Worm (Caenorhabditis elegans) whole organism, L1 larva: ENCODE results near the gene cor-1.
A peak's percentile ranks its signal among the peaks of the same experiment; 100 is the strongest.

Source experiments
- C04F5.9 ChIP-seq: sonication (generic microtip); optimal IDR thresholded peaks from 2 replicates; lab custom pipeline; 2016; ENCODE audit warnings: missing genetic modification characterization, missing compliant biosample characterization
- C34B4.2 ChIP-seq: sonication (generic microtip); optimal IDR thresholded peaks from 2 replicates; lab custom pipeline; 2017; ENCODE audit warnings: mild to moderate bottlenecking, missing genetic modification characterization, missing compliant biosample characterization
- F16B12.6 ChIP-seq: fragments of 150-350 bp; optimal IDR thresholded peaks from 2 replicates; lab custom pipeline; 2014; ENCODE audit warnings: missing biosample characterization, missing genetic modification characterization
- Y116A8C.19 ChIP-seq: sonication (generic microtip); optimal IDR thresholded peaks from 2 replicates; lab custom pipeline; 2016; ENCODE audit warnings: missing compliant biosample characterization, missing genetic modification characterization, borderline replicate concordance
- aha-1 ChIP-seq: fragments of 150-350 bp; optimal IDR thresholded peaks from 2 replicates; lab custom pipeline; 2014; ENCODE audit warnings: missing biosample characterization, missing genetic modification characterization
- aly-2 ChIP-seq: fragments of 150-350 bp; optimal IDR thresholded peaks from 2 replicates; lab custom pipeline; 2014; ENCODE audit warnings: missing biosample characterization, missing genetic modification characterization
- blmp-1 ChIP-seq: fragments of 150-350 bp; optimal IDR thresholded peaks from 2 replicates; lab custom pipeline; 2014; ENCODE audit warnings: missing biosample characterization, missing genetic modification characterization
- ceh-63 ChIP-seq: fragments of 200-800 bp; sonication (Bioruptor generic); optimal IDR thresholded peaks from 2 replicates; lab custom pipeline; 2018; ENCODE audit warnings: mild to moderate bottlenecking, missing genetic modification characterization, missing compliant biosample characterization
- ceh-8 ChIP-seq: fragments of 200-800 bp; sonication (Bioruptor generic); optimal IDR thresholded peaks from 2 replicates; lab custom pipeline; 2018; ENCODE audit warnings: mild to moderate bottlenecking, missing genetic modification characterization, moderate library complexity, missing compliant biosample characterization
- ceh-82 ChIP-seq, 3 experiments: fragments of 150-350 bp in 1 of 3; sonication (generic microtip) in 2 of 3; optimal IDR thresholded peaks; 2 replicates each; lab custom pipeline; 2014 to 2017; ENCODE audit warnings: missing biosample characterization in 3 of 3, missing genetic modification characterization in 3 of 3
- ceh-88 ChIP-seq: fragments of 200-800 bp; sonication (Bioruptor generic); IDR thresholded peaks from 2 replicates; pipeline ENCODE4 v1.3.6; 2022; ENCODE audit warnings: missing genetic modification characterization, missing compliant biosample characterization
- ces-1 ChIP-seq: fragments of 150-350 bp; optimal IDR thresholded peaks from 2 replicates; lab custom pipeline; 2014; ENCODE audit warnings: missing biosample characterization, missing genetic modification reagents, missing genetic modification characterization
- efl-1 ChIP-seq, 4 experiments: fragments of 150-350 bp; optimal IDR thresholded peaks in 3 of 4; peaks in 1 of 4; 1 replicate in 1 of 4; 2 replicates in 3 of 4; lab custom pipeline; 2014; ENCODE audit warnings: missing biosample characterization in 2 of 4, missing genetic modification characterization in 2 of 4, missing genetic modification reagents in 2 of 4
- egl-13 ChIP-seq: sonication (generic microtip); optimal IDR thresholded peaks from 2 replicates; lab custom pipeline; 2016; ENCODE audit warnings: missing genotype, missing genetic modification reagents, missing genetic modification characterization, missing compliant biosample characterization
- egl-27 ChIP-seq, 2 experiments: fragments of 150-350 bp in 1 of 2; sonication (generic microtip); optimal IDR thresholded peaks; 3 replicates each; lab custom pipeline; 2017 to 2018; ENCODE audit warnings: missing biosample characterization in 2 of 2, missing genetic modification characterization in 2 of 2, missing genetic modification reagents in 2 of 2
- elt-2 ChIP-seq: sonication (generic microtip); optimal IDR thresholded peaks from 2 replicates; lab custom pipeline; 2016; ENCODE audit warnings: missing genetic modification characterization, mild to moderate bottlenecking, inconsistent platforms, missing compliant biosample characterization, missing genetic modification reagents
- elt-3 ChIP-seq, 6 experiments: fragments of 150-350 bp in 1 of 6; sonication (generic microtip); optimal IDR thresholded peaks; 2 replicates each; lab custom pipeline; 2017 to 2018; ENCODE audit warnings: missing biosample characterization in 6 of 6, missing genetic modification characterization in 6 of 6, inconsistent platforms in 1 of 6
- ets-5 ChIP-seq: fragments of 200-800 bp; sonication (Bioruptor generic); IDR thresholded peaks from 2 replicates; pipeline ENCODE4 v1.3.6; 2022; ENCODE audit warnings: missing genetic modification characterization, missing compliant biosample characterization
- fkh-10 ChIP-seq: sonication (generic microtip); optimal IDR thresholded peaks from 2 replicates; lab custom pipeline; 2017; ENCODE audit warnings: missing biosample characterization, missing genetic modification reagents, missing genetic modification characterization
- grh-1 ChIP-seq: fragments of 200-800 bp; sonication (Bioruptor generic); IDR thresholded peaks from 2 replicates; pipeline ENCODE4 v1.3.6; 2022; ENCODE audit warnings: missing genetic modification reagents, missing genetic modification characterization, missing compliant biosample characterization
- hlh-17 ChIP-seq: fragments of 200-800 bp; sonication (Bioruptor generic); optimal IDR thresholded peaks from 2 replicates; lab custom pipeline; 2018; ENCODE audit warnings: missing genetic modification characterization, mild to moderate bottlenecking, missing compliant biosample characterization, moderate library complexity, borderline replicate concordance
- hpl-2 ChIP-seq: fragments of 150-350 bp; optimal IDR thresholded peaks from 2 replicates; lab custom pipeline; 2014; ENCODE audit warnings: missing biosample characterization, missing genetic modification reagents, missing genetic modification characterization
- irx-1 ChIP-seq: sonication (generic microtip); optimal IDR thresholded peaks from 2 replicates; lab custom pipeline; 2016; ENCODE audit warnings: missing genetic modification characterization, missing compliant biosample characterization
- jun-1 ChIP-seq: fragments of 150-350 bp; optimal IDR thresholded peaks from 2 replicates; lab custom pipeline; 2014; ENCODE audit warnings: missing biosample characterization, missing genetic modification reagents, missing genetic modification characterization
- lin-14 ChIP-seq: fragments of 200-800 bp; sonication (Bioruptor generic); optimal IDR thresholded peaks from 2 replicates; lab custom pipeline; 2018; ENCODE audit warnings: mild to moderate bottlenecking, missing genetic modification characterization, moderate library complexity, missing compliant biosample characterization
- lin-15B ChIP-seq: fragments of 150-350 bp; sonication (generic microtip); optimal IDR thresholded peaks from 3 replicates; lab custom pipeline; 2014; ENCODE audit warnings: missing biosample characterization, missing genetic modification characterization
- lin-39 ChIP-seq: fragments of 150-350 bp; optimal IDR thresholded peaks from 2 replicates; lab custom pipeline; 2014; ENCODE audit warnings: missing biosample characterization, missing genetic modification reagents, missing genetic modification characterization
- lsy-2 ChIP-seq, 2 experiments: fragments of 150-350 bp; optimal IDR thresholded peaks; 2 replicates each; lab custom pipeline; 2014; ENCODE audit warnings: missing biosample characterization in 2 of 2, missing genetic modification characterization in 2 of 2
- mab-9 ChIP-seq: fragments of 200-800 bp; sonication (Bioruptor generic); IDR thresholded peaks from 2 replicates; pipeline ENCODE4 v1.3.6; 2022; ENCODE audit warnings: missing genetic modification reagents, missing genetic modification characterization, missing compliant biosample characterization
- mep-1 ChIP-seq: fragments of 150-350 bp; optimal IDR thresholded peaks from 2 replicates; lab custom pipeline; 2014; ENCODE audit warnings: missing biosample characterization, missing genetic modification characterization
- nhr-11 ChIP-seq: fragments of 150-350 bp; optimal IDR thresholded peaks from 2 replicates; lab custom pipeline; 2014; ENCODE audit warnings: missing biosample characterization, missing genetic modification characterization
- nhr-12 ChIP-seq: sonication (generic microtip); optimal IDR thresholded peaks from 2 replicates; lab custom pipeline; 2017; ENCODE audit warnings: missing biosample characterization, missing genetic modification characterization
- nhr-19 ChIP-seq: fragments of 200-800 bp; sonication (Bioruptor generic); conservative IDR thresholded peaks from 2 replicates; pipeline ENCODE4 v1.3.6; 2022; ENCODE audit warnings: missing genetic modification characterization, missing compliant biosample characterization
- nhr-20 ChIP-seq: sonication (generic microtip); optimal IDR thresholded peaks from 2 replicates; lab custom pipeline; 2016; ENCODE audit warnings: mild to moderate bottlenecking, missing genetic modification characterization, missing compliant biosample characterization
- nhr-237 ChIP-seq: fragments of 150-350 bp; optimal IDR thresholded peaks from 2 replicates; lab custom pipeline; 2014; ENCODE audit warnings: missing biosample characterization, missing genetic modification characterization
- nhr-71 ChIP-seq: sonication (generic microtip); optimal IDR thresholded peaks from 2 replicates; lab custom pipeline; 2016; ENCODE audit warnings: mild to moderate bottlenecking, missing genetic modification characterization, moderate library complexity, missing compliant biosample characterization
- nhr-76 ChIP-seq: sonication (generic microtip); optimal IDR thresholded peaks from 2 replicates; lab custom pipeline; 2017; ENCODE audit warnings: missing biosample characterization, missing genetic modification characterization
- nhr-90 ChIP-seq: sonication (generic microtip); optimal IDR thresholded peaks from 2 replicates; lab custom pipeline; 2016; ENCODE audit warnings: mild to moderate bottlenecking, missing genetic modification characterization, missing compliant biosample characterization; ENCODE audit not compliant: poor library complexity
- pax-3 ChIP-seq: fragments of 200-800 bp; sonication (Bioruptor generic); optimal IDR thresholded peaks from 2 replicates; lab custom pipeline; 2018; ENCODE audit warnings: mild to moderate bottlenecking, missing genetic modification characterization, moderate library complexity, missing compliant biosample characterization
- pqm-1 ChIP-seq: sonication (generic microtip); optimal IDR thresholded peaks from 3 replicates; lab custom pipeline; 2017; ENCODE audit warnings: missing biosample characterization, missing genetic modification characterization
- rnt-1 ChIP-seq: sonication (generic microtip); optimal IDR thresholded peaks from 2 replicates; lab custom pipeline; 2016; ENCODE audit warnings: mild to moderate bottlenecking, missing genetic modification characterization, moderate library complexity, missing compliant biosample characterization
- snpc-4 ChIP-seq: fragments of 150-350 bp; optimal IDR thresholded peaks from 2 replicates; lab custom pipeline; 2014; ENCODE audit warnings: missing biosample characterization, missing genetic modification characterization
- swsn-7 ChIP-seq: sonication (generic microtip); optimal IDR thresholded peaks from 2 replicates; lab custom pipeline; 2016; ENCODE audit warnings: missing genetic modification characterization, missing compliant biosample characterization
- tbx-2 ChIP-seq: sonication (generic microtip); optimal IDR thresholded peaks from 2 replicates; lab custom pipeline; 2016; ENCODE audit warnings: missing genetic modification characterization, missing compliant biosample characterization
- unc-130 ChIP-seq: fragments of 150-350 bp; optimal IDR thresholded peaks from 2 replicates; lab custom pipeline; 2017; ENCODE audit warnings: missing biosample characterization, missing genetic modification characterization, inconsistent platforms
- unc-30 ChIP-seq: sonication (generic microtip); optimal IDR thresholded peaks from 2 replicates; lab custom pipeline; 2017; ENCODE audit warnings: missing biosample characterization, missing genetic modification characterization
- vab-15 ChIP-seq: sonication (generic microtip); optimal IDR thresholded peaks from 2 replicates; lab custom pipeline; 2017; ENCODE audit warnings: missing genotype, mild to moderate bottlenecking, missing genetic modification characterization, missing compliant biosample characterization
- xbp-1 ChIP-seq: sonication (generic microtip); optimal IDR thresholded peaks from 2 replicates; lab custom pipeline; 2016; ENCODE audit warnings: missing genetic modification characterization, missing compliant biosample characterization
- zip-4 ChIP-seq: fragments of 200-800 bp; sonication (Bioruptor generic); optimal IDR thresholded peaks from 2 replicates; lab custom pipeline; 2018; ENCODE audit warnings: mild to moderate bottlenecking, missing genetic modification characterization, moderate library complexity, missing compliant biosample characterization
- ztf-4 ChIP-seq: fragments of 150-350 bp; optimal IDR thresholded peaks from 2 replicates; lab custom pipeline; 2014; ENCODE audit warnings: missing biosample characterization, missing genetic modification characterization

The cor-1 gene

DNA sequence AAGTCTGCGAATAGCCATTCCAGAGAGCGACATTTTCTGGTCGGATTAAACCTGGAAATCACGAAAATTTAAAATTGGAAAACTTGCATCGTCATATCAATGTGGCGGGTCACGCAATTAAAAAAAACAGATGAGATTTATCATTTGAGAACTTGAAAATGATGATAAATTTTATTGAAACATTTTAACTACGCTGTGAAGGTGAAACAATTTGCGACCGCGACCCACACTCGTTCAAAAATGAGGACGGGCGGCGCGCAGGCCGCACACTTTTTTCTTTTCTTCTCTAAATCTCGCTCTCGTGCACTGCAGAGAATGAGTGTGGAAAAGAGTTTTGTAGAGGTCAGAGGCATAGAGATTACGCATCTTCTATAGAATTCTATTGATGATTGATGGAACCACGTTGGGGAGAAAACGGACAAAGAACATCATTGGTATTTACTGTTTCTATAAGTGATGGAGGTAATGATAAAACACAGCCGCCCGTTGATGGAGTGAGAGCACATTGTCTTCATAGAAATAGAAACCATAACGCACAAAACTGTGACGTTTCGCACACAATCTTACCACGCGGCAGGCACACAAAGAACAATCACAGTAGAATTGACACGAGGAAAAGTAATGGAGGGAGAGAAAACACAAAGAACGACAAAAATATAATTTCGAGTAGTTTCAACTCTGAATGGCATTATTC is 32.2 kb upstream of the cor-1 start, which contains the start of gene cts-1 (continued):
- TF ChIP-seq lin-15B (tag; lab: Kevin White, UChicago) (peak; percentile 67), unc-130 (tag; lab: Kevin White, UChicago) (peak; percentile 87), nhr-237 (peak; percentile 12), ceh-88 (no peak), rnt-1 (tag; lab: Kevin White, UChicago) (peak; percentile 85), nhr-11 (peak; percentile 10), nhr-20 (tag; lab: Kevin White, UChicago) (peak; percentile 92), zip-4 (GFP tag; lab: Kevin White, UChicago) (peak; percentile 14), mep-1 (tag; lab: Kevin White, UChicago) (peak; percentile 81), lin-39 (tag; lab: Kevin White, UChicago) (no peak), pqm-1 (tag; lab: Kevin White, UChicago) (no peak), C04F5.9 (peak; percentile 23), pax-3 (peak; percentile 25), lsy-2 (tag; optimal IDR thresholded peaks at IDR 0.05; lab: Kevin White, UChicago) (peak; percentile 78 to 95), jun-1 (tag; lab: Kevin White, UChicago) (no peak), ces-1 (GFP tag; lab: Kevin White, UChicago) (no peak), nhr-12 (no peak), C34B4.2 (tag; lab: Kevin White, UChicago) (peak; percentile 84), elt-2 (tag; lab: Kevin White, UChicago) (peak; percentile 82), ceh-82 (tag; optimal IDR thresholded peaks at IDR 0.05; lab: Kevin White, UChicago) (peak in 2 of 3 experiments; percentile 35 to 83), grh-1 (no peak), nhr-19 (GFP tag; lab: Robert Waterston, UW) (no peak), aly-2 (tag; lab: Kevin White, UChicago) (peak; percentile 12), mab-9 (GFP tag; lab: Robert Waterston, UW) (no peak), aha-1 (tag; lab: Kevin White, UChicago) (peak; percentile 21), ztf-4 (tag; lab: Kevin White, UChicago) (peak; percentile 64), swsn-7 (tag; lab: Kevin White, UChicago) (peak; percentile 73), ceh-8 (no peak), efl-1 (optimal IDR thresholded peaks at IDR 0.05; lab: Kevin White, UChicago) (peak; percentile 72 to 73), efl-1 (GFP tag; optimal IDR thresholded peaks at IDR 0.05 in 1 of 2; lab: Kevin White, UChicago) (peak; percentile 50 to 93), unc-30 (tag; lab: Kevin White, UChicago) (no peak), egl-13 (no peak), F16B12.6 (tag; lab: Kevin White, UChicago) (peak; percentile 43), ets-5 (GFP tag; lab: Robert Waterston, UW) (no peak), xbp-1 (tag; lab: Kevin White, UChicago) (peak; percentile 74), hlh-17 (no peak), nhr-71 (peak; percentile 92), Y116A8C.19 (tag; lab: Kevin White, UChicago) (no peak), tbx-2 (tag; lab: Kevin White, UChicago) (peak; percentile 74)
- TF ChIP-seq, all 84 proteins: peak for 48

- TF ChIP-seq fkh-10 (peak; percentile 16), hlh-17 (no peak), hpl-2 (GFP tag; lab: Kevin White, UChicago) (no peak), ets-5 (GFP tag; lab: Robert Waterston, UW) (no peak), egl-27 (tag; optimal IDR thresholded peaks at IDR 0.05; lab: Kevin White, UChicago) (no peak), elt-3 (tag; optimal IDR thresholded peaks at IDR 0.05; lab: Kevin White, UChicago) (peak in 2 of 6 experiments; percentile 59 to 81), efl-1 (optimal IDR thresholded peaks at IDR 0.05; lab: Kevin White, UChicago) (peak; percentile 82 to 90), efl-1 (GFP tag; optimal IDR thresholded peaks at IDR 0.05 in 1 of 2; lab: Kevin White, UChicago) (peak; percentile 90 to 98), snpc-4 (peak; percentile 46), nhr-76 (tag; lab: Kevin White, UChicago) (no peak), ceh-63 (GFP tag; lab: Kevin White, UChicago) (no peak), elt-2 (tag; lab: Kevin White, UChicago) (peak; percentile 31), nhr-20 (tag; lab: Kevin White, UChicago) (peak; percentile 82), lin-14 (GFP tag; lab: Kevin White, UChicago) (no peak), blmp-1 (tag; lab: Kevin White, UChicago) (peak; percentile 90), irx-1 (tag; lab: Kevin White, UChicago) (peak; percentile 66), egl-13 (peak; percentile 71), nhr-237 (peak; percentile 38), nhr-90 (tag; lab: Kevin White, UChicago) (peak; percentile 77), vab-15 (no peak)
These were observed 30.3 kb upstream of the cor-1 start, which contains the start of the genes rde-4 and cox-14 for ce11 chrIII:10218587-10218986. rde-4 (minus strand) TSS chrIII:10218646. cox-14 (plus strand) TSS chrIII:10218942.
